Fruit fly (Drosophila melanogaster): ENCODE data around the gene CG7560.

Gene CG7560

dm6 chr3L:11428390-11428789 lies 3.4 kb downstream of the CG7560 start:
- TF ChIP-seq fkh (GFP tag; optimal IDR thresholded peaks at IDR 0.05) (no peak), CG8119 (GFP tag; IDR thresholded peaks at IDR 0.05) (0 out of 3 replicates have a peak, but pooled peaks have one; percentile 18)

DNA sequence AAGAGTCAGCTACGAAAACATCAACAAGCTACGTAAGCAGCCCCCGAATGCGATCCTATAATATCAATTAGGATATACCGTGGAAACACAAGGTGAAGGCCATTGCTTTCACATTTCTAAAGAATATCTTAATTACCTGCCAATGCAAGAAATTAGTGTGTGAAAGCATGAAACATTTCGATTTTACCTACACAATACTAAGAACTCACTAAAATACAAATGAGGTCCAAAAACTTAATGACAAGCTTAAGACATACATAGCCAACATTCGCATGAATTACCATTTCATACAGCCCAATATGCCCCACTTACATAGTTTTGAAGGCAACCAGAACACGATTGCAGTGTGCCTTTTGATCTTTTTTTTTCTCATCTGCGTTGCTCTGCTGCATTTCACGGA lies 4.7 kb downstream of the CG7560 start:
- peak; percentile 79 for TF ChIP-seq Eip78C (GFP tag)
- TF ChIP-seq CG7368 (GFP tag; optimal IDR thresholded peaks at IDR 0.05), result peak; percentile 5
- TF ChIP-seq CG6854 (GFP tag; optimal IDR thresholded peaks at IDR 0.05), result no peak
- peak; percentile 35 for TF ChIP-seq CG10669 (GFP tag; optimal IDR thresholded peaks at IDR 0.05)
- TF ChIP-seq CG6163 (GFP tag; IDR thresholded peaks at IDR 0.05), result peak; percentile 33; the same call in 1 of the 3 replicates
- peak; percentile 59 for TF ChIP-seq pdm3 (GFP tag; optimal IDR thresholded peaks at IDR 0.05)
- TF ChIP-seq CG3919 (GFP tag; optimal IDR thresholded peaks at IDR 0.05), result peak; percentile 40
- TF ChIP-seq CG11294 (GFP tag; IDR thresholded peaks at IDR 0.05), result peak; percentile 48; the same call in 1 of the 2 replicates
- TF ChIP-seq fkh (GFP tag; optimal IDR thresholded peaks at IDR 0.05), result no peak
- no peak for TF ChIP-seq CG31627 (GFP tag; optimal IDR thresholded peaks at IDR 0.05)
- TF ChIP-seq Gug (GFP tag; IDR thresholded peaks at IDR 0.05), result peak; percentile 29; the same call in 1 of the 2 replicates
- TF ChIP-seq CG11902 (GFP tag; optimal IDR thresholded peaks at IDR 0.05), result no peak
- peak; percentile 43 for TF ChIP-seq spab (GFP tag; optimal IDR thresholded peaks at IDR 0.05)
- peak; percentile 52 for TF ChIP-seq dac (GFP tag; optimal IDR thresholded peaks at IDR 0.05)
- TF ChIP-seq Sox15 (GFP tag; optimal IDR thresholded peaks at IDR 0.05), result no peak
- TF ChIP-seq Eip93F (GFP tag; optimal IDR thresholded peaks at IDR 0.05), result no peak
- peak; percentile 53 for TF ChIP-seq Lpt (GFP tag; optimal IDR thresholded peaks at IDR 0.05)
- no peak for TF ChIP-seq CG6276 (GFP tag; optimal IDR thresholded peaks at IDR 0.05)
- TF ChIP-seq lz (GFP tag; optimal IDR thresholded peaks at IDR 0.05), result no peak
- TF ChIP-seq Hr39 (GFP tag; optimal IDR thresholded peaks at IDR 0.05), result peak; percentile 14
- no peak for TF ChIP-seq fd85E (GFP tag; optimal IDR thresholded peaks at IDR 0.05)
- peak; percentile 11 for TF ChIP-seq CG1621 (tag; optimal IDR thresholded peaks at IDR 0.05)
- TF ChIP-seq Sox102F (GFP tag; optimal IDR thresholded peaks at IDR 0.05), result no peak
- peak; percentile 27 for TF ChIP-seq CG6808 (GFP tag; optimal IDR thresholded peaks at IDR 0.05)
- no peak for TF ChIP-seq CG6792 (GFP tag; optimal IDR thresholded peaks at IDR 0.05)
- TF ChIP-seq CG32006 (GFP tag; optimal IDR thresholded peaks at IDR 0.05), result peak; percentile 80
- no peak for TF ChIP-seq CG34406 (GFP tag; optimal IDR thresholded peaks at IDR 0.05)
- peak; percentile 33 for TF ChIP-seq Eip75B (GFP tag; optimal IDR thresholded peaks at IDR 0.05)
- no peak for TF ChIP-seq Ets21C (GFP tag; optimal IDR thresholded peaks at IDR 0.05)
- no peak for TF ChIP-seq CG9139 (GFP tag; optimal IDR thresholded peaks at IDR 0.05)
- peak; percentile 31 for TF ChIP-seq acj6 (GFP tag; optimal IDR thresholded peaks at IDR 0.05)
- peak; percentile 5 for TF ChIP-seq svp (GFP tag)
- peak; percentile 13 for TF ChIP-seq esn (GFP tag; optimal IDR thresholded peaks at IDR 0.05)
- TF ChIP-seq dsx (GFP tag; optimal IDR thresholded peaks at IDR 0.05; ENCODE audit: poor library complexity, severe bottlenecking), result peak; percentile 21
- no peak for TF ChIP-seq vri (GFP tag; optimal IDR thresholded peaks at IDR 0.05)
- TF ChIP-seq Met (GFP tag; optimal IDR thresholded peaks at IDR 0.05), result no peak
- no peak for TF ChIP-seq Hr38 (GFP tag; optimal IDR thresholded peaks at IDR 0.05)
- peak; percentile 53 for TF ChIP-seq achi (GFP tag; optimal IDR thresholded peaks at IDR 0.05)
- TF ChIP-seq CG4318 (GFP tag; optimal IDR thresholded peaks at IDR 0.05), result peak; percentile 59
- no peak for TF ChIP-seq Blimp-1 (GFP tag; optimal IDR thresholded peaks at IDR 0.05)
- peak; percentile 50 for TF ChIP-seq Ets96B (tag; optimal IDR thresholded peaks at IDR 0.05)
- peak; percentile 66; the same call in 1 of the 3 replicates for TF ChIP-seq eg (GFP tag; IDR thresholded peaks at IDR 0.05)
- TF ChIP-seq CG11762 (GFP tag; optimal IDR thresholded peaks at IDR 0.05; ENCODE audit: insufficient read depth), result no peak
- no peak for TF ChIP-seq CG8632 (GFP tag; optimal IDR thresholded peaks at IDR 0.05)
- peak; percentile 52 for TF ChIP-seq fd59A (GFP tag; optimal IDR thresholded peaks at IDR 0.05)
- peak; percentile 55 for TF ChIP-seq OdsH (GFP tag; optimal IDR thresholded peaks at IDR 0.05)
- TF ChIP-seq ss (GFP tag; optimal IDR thresholded peaks at IDR 0.05), result peak in 1 of 2 experiments; percentile 8
- TF ChIP-seq cyc (GFP tag; optimal IDR thresholded peaks at IDR 0.05), result no peak
- TF ChIP-seq CG16779 (tag; optimal IDR thresholded peaks at IDR 0.05), result peak; percentile 2

Data from whole organism, prepupa.